Fruit fly (Drosophila melanogaster) whole organism, adult: ENCODE measurements around the gene CG6126.

ENCODE experiments used
- CG11617 ChIP-seq: fragments of 200-800 bp; sonication (Bioruptor generic); optimal IDR thresholded peaks from 2 replicates; lab custom pipeline; 2017; ENCODE audit warnings: mild to moderate bottlenecking, missing biosample characterization, missing genetic modification reagents, missing genetic modification characterization
- CG12768 ChIP-seq: fragments of 200-800 bp; sonication (Bioruptor generic); optimal IDR thresholded peaks from 2 replicates; lab custom pipeline; 2017; ENCODE audit warnings: missing biosample characterization, missing genetic modification characterization, mild to moderate bottlenecking, moderate library complexity, missing genetic modification reagents
- CG1620 ChIP-seq: fragments of 200-800 bp; sonication (Bioruptor generic); optimal IDR thresholded peaks from 2 replicates; lab custom pipeline; 2016; ENCODE audit warnings: missing biosample characterization, missing genetic modification characterization
- CG33017 ChIP-seq: fragments of 200-800 bp; sonication (Bioruptor generic); optimal IDR thresholded peaks from 2 replicates; lab custom pipeline; 2018; ENCODE audit warnings: missing biosample characterization, mild to moderate bottlenecking, missing genetic modification characterization, moderate library complexity
- CG7045 ChIP-seq: fragments of 200-800 bp; sonication (Bioruptor generic); optimal IDR thresholded peaks from 2 replicates; lab custom pipeline; 2017; ENCODE audit warnings: missing biosample characterization, mild to moderate bottlenecking, missing genetic modification characterization
- Hr96 ChIP-seq: fragments of 200-800 bp; sonication (Bioruptor generic); optimal IDR thresholded peaks from 2 replicates; lab custom pipeline; 2016; ENCODE audit warnings: missing biosample characterization, missing genetic modification characterization
- Mnt ChIP-seq: fragments of 200-800 bp; sonication (Bioruptor generic); optimal IDR thresholded peaks from 2 replicates; lab custom pipeline; 2016; ENCODE audit warnings: missing biosample characterization, mild to moderate bottlenecking, missing genetic modification characterization
- bab1 ChIP-seq: fragments of 200-800 bp; sonication (Bioruptor generic); optimal IDR thresholded peaks from 3 replicates; lab custom pipeline; 2019; ENCODE audit warnings: missing biosample characterization, mild to moderate bottlenecking, missing genetic modification characterization, moderate library complexity
- cic ChIP-seq: fragments of 200-800 bp; sonication (Bioruptor generic); optimal IDR thresholded peaks from 2 replicates; lab custom pipeline; 2017; ENCODE audit warnings: missing biosample characterization, mild to moderate bottlenecking, missing genetic modification characterization, moderate library complexity
- kay ChIP-seq: fragments of 200-800 bp; sonication (Bioruptor generic); peaks from one replicate; lab custom pipeline; 2016; ENCODE audit warnings: missing biosample characterization, missing genetic modification characterization, borderline replicate concordance
- ovo ChIP-seq: fragments of 200-800 bp; sonication (Bioruptor generic); optimal IDR thresholded peaks from 2 replicates; lab custom pipeline; 2016; ENCODE audit warnings: missing biosample characterization, missing genetic modification characterization
- pad ChIP-seq: fragments of 200-800 bp; sonication (Bioruptor generic); optimal IDR thresholded peaks from 3 replicates; lab custom pipeline; 2017; ENCODE audit warnings: missing biosample characterization, missing genetic modification characterization, mild to moderate bottlenecking, moderate library complexity, missing genetic modification reagents
- tj ChIP-seq: fragments of 200-800 bp; sonication (Bioruptor generic); optimal IDR thresholded peaks from 3 replicates; lab custom pipeline; 2017; ENCODE audit warnings: missing biosample characterization, mild to moderate bottlenecking, missing genetic modification characterization, moderate library complexity
- toe ChIP-seq: fragments of 200-800 bp; sonication (Bioruptor generic); optimal IDR thresholded peaks from 2 replicates; lab custom pipeline; 2016; ENCODE audit warnings: missing biosample characterization, missing genetic modification characterization

- TF ChIP-seq CG1620 (no peak), pad (no peak), toe (no peak), tj (GFP tag; lab: Kevin White, UChicago) (no peak), CG12768 (GFP tag; lab: Kevin White, UChicago) (no peak), bab1 (GFP tag; lab: Kevin White, UChicago) (no peak), CG11617 (GFP tag; lab: Kevin White, UChicago) (no peak), CG7045 (GFP tag; lab: Kevin White, UChicago) (no peak), Mnt (GFP tag; lab: Kevin White, UChicago) (no peak), ovo (GFP tag; lab: Kevin White, UChicago) (no peak), kay (GFP tag; lab: Kevin White, UChicago) (no peak), CG33017 (tag; lab: Kevin White, UChicago) (no peak), cic (GFP tag; lab: Kevin White, UChicago) (no peak), Hr96 (GFP tag; lab: Kevin White, UChicago) (no peak)
Measured at dm6 chr3R:16247027-16247426, 44.1 kb upstream of the CG6126 start.
